Fruit fly (Drosophila melanogaster) S2 (cell line): Measurements from ENCODE around the gene HSPBAP1.
A peak's percentile ranks its signal among the peaks of the same experiment; 100 is the strongest.

Source experiments
- CG8478 ChIP-seq: fragments of >200 bp; optimal IDR thresholded peaks from 2 replicates; lab custom pipeline; 2018
- CTCF ChIP-seq, 2 experiments: fragments of >200 bp; optimal IDR thresholded peaks; 2 replicates each; lab custom pipeline; 2018

dm6 chr3R:27651710-27652109 is 43.3 kb upstream of the HSPBAP1 start:
- TF ChIP-seq CG8478 = no peak
- TF ChIP-seq CTCF (optimal IDR thresholded peaks at IDR 0.05; lab: Kevin White, UChicago) = peak in 1 of 2 experiments; percentile 44
